Fruit fly (Drosophila melanogaster) whole organism, embryonic: ENCODE data around the gene Ttc26.
A peak's percentile ranks its signal among the peaks of the same experiment; 100 is the strongest.

ENCODE experiments used
- Atf-2 ChIP-seq: fragments of 200-800 bp; sonication (Bioruptor generic); optimal IDR thresholded peaks from 2 replicates; lab custom pipeline; 2016; ENCODE audit warnings: missing biosample characterization, missing genetic modification characterization
- B-H2 ChIP-seq: fragments of 200-800 bp; sonication (Bioruptor generic); optimal IDR thresholded peaks from 2 replicates; lab custom pipeline; 2018; ENCODE audit warnings: missing biosample characterization, mild to moderate bottlenecking, missing genetic modification characterization
- BEAF-32 ChIP-seq: fragments of 200-800 bp; sonication (Bioruptor generic); optimal IDR thresholded peaks from 3 replicates; lab custom pipeline; 2017; ENCODE audit warnings: missing biosample characterization, missing genetic modification characterization, mild to moderate bottlenecking, moderate library complexity, missing genetic modification reagents
- CG10366 ChIP-seq: fragments of 200-800 bp; sonication (Bioruptor generic); IDR thresholded peaks from 2 replicates; pipeline ENCODE4 v1.3.6; 2022; ENCODE audit warnings: missing biosample characterization, missing genetic modification characterization
- CG12391 ChIP-seq: fragments of 200-800 bp; sonication (Bioruptor generic); optimal IDR thresholded peaks from 3 replicates; lab custom pipeline; 2018; ENCODE audit warnings: missing biosample characterization, mild to moderate bottlenecking, missing genetic modification characterization, moderate library complexity
- CG13287 ChIP-seq: fragments of 200-800 bp; sonication (Bioruptor generic); IDR thresholded peaks from 2 replicates; pipeline ENCODE4 v1.3.6; 2022; ENCODE audit warnings: missing biosample characterization, missing genetic modification characterization; ENCODE audit not compliant: partially characterized antibody
- CG15601 ChIP-seq: fragments of 200-800 bp; sonication (Bioruptor generic); optimal IDR thresholded peaks from 3 replicates; lab custom pipeline; 2019; ENCODE audit warnings: missing biosample characterization, mild to moderate bottlenecking, missing genetic modification characterization, moderate library complexity
- CG15696 ChIP-seq: fragments of 200-800 bp; sonication (Bioruptor generic); optimal IDR thresholded peaks from 2 replicates; lab custom pipeline; 2019; ENCODE audit warnings: missing biosample characterization, mild to moderate bottlenecking, missing genetic modification characterization, moderate library complexity
- CG17328 ChIP-seq: fragments of 200-800 bp; sonication (Bioruptor generic); IDR thresholded peaks from 2 replicates; pipeline ENCODE4 v1.3.6; 2022; ENCODE audit warnings: missing biosample characterization, missing genetic modification characterization
- CG17385 ChIP-seq: fragments of 200-800 bp; sonication (Bioruptor generic); optimal IDR thresholded peaks from 3 replicates; lab custom pipeline; 2018; ENCODE audit warnings: missing biosample characterization, mild to moderate bottlenecking, missing genetic modification characterization
- CG1792 ChIP-seq: fragments of 200-800 bp; sonication (Bioruptor generic); optimal IDR thresholded peaks from 2 replicates; lab custom pipeline; 2016; ENCODE audit warnings: missing biosample characterization, missing genetic modification characterization
- CG2116 ChIP-seq: fragments of 200-800 bp; sonication (Bioruptor generic); optimal IDR thresholded peaks from 3 replicates; lab custom pipeline; 2018; ENCODE audit warnings: missing biosample characterization, mild to moderate bottlenecking, missing genetic modification characterization
- CG34224 ChIP-seq: fragments of 200-800 bp; sonication (Bioruptor generic); IDR thresholded peaks from 3 replicates; pipeline ENCODE4 v1.3.6; 2022; ENCODE audit warnings: missing biosample characterization, missing genetic modification characterization; ENCODE audit not compliant: partially characterized antibody
- CG3995 ChIP-seq: fragments of 200-800 bp; sonication (Bioruptor generic); optimal IDR thresholded peaks from 3 replicates; lab custom pipeline; 2016; ENCODE audit warnings: missing biosample characterization, missing genetic modification characterization
- CG4730 ChIP-seq: fragments of 200-800 bp; sonication (Bioruptor generic); IDR thresholded peaks from 2 replicates; pipeline ENCODE4 v1.3.6; 2022; ENCODE audit warnings: missing biosample characterization, missing genetic modification characterization
- CG6254 ChIP-seq: fragments of 200-800 bp; sonication (Bioruptor generic); optimal IDR thresholded peaks from 3 replicates; lab custom pipeline; 2017; ENCODE audit warnings: mild to moderate bottlenecking, missing biosample characterization, missing genetic modification reagents, missing genetic modification characterization
- CG6272 ChIP-seq: fragments of 200-800 bp; sonication (Bioruptor generic); IDR thresholded peaks from 2 replicates; pipeline ENCODE4 v1.3.6; 2022; ENCODE audit warnings: missing biosample characterization, missing genetic modification characterization
- CG8478 ChIP-seq: fragments of >200 bp; optimal IDR thresholded peaks from 2 replicates; lab custom pipeline; 2018
- Dref ChIP-seq: fragments of 200-800 bp; sonication (Bioruptor generic); IDR thresholded peaks from 2 replicates; pipeline ENCODE4 v1.3.6; 2022; ENCODE audit warnings: missing biosample characterization, missing genetic modification characterization
- Fer3 ChIP-seq: fragments of 200-800 bp; sonication (Bioruptor generic); optimal IDR thresholded peaks from 2 replicates; lab custom pipeline; 2018; ENCODE audit warnings: missing biosample characterization, mild to moderate bottlenecking, missing genetic modification characterization, moderate library complexity
- Gsc ChIP-seq: fragments of 200-800 bp; sonication (Bioruptor generic); IDR thresholded peaks from 2 replicates; pipeline ENCODE4 v1.3.6; 2022; ENCODE audit warnings: missing biosample characterization, missing genetic modification characterization
- H2.0 ChIP-seq: fragments of 200-800 bp; sonication (Bioruptor generic); IDR thresholded peaks from 2 replicates; pipeline ENCODE4 v1.3.6; 2022; ENCODE audit warnings: missing biosample characterization, missing genetic modification characterization
- HLH3B ChIP-seq: fragments of 200-800 bp; sonication (Bioruptor generic); IDR thresholded peaks from 2 replicates; pipeline ENCODE4 v1.3.6; 2022; ENCODE audit warnings: missing biosample characterization, missing genetic modification characterization
- Hey ChIP-seq: fragments of 200-800 bp; sonication (Bioruptor generic); optimal IDR thresholded peaks from 3 replicates; lab custom pipeline; 2018; ENCODE audit warnings: missing biosample characterization, mild to moderate bottlenecking, missing genetic modification characterization
- HmgZ ChIP-seq: fragments of 200-800 bp; sonication (Bioruptor generic); optimal IDR thresholded peaks from 2 replicates; lab custom pipeline; 2018; ENCODE audit warnings: missing biosample characterization, mild to moderate bottlenecking, missing genetic modification characterization
- Lpt ChIP-seq: fragments of >200 bp; optimal IDR thresholded peaks from 2 replicates; lab custom pipeline; 2018; ENCODE audit warnings: missing biosample characterization, missing genetic modification characterization
- MBD-R2 ChIP-seq: fragments of 200-800 bp; sonication (Bioruptor generic); IDR thresholded peaks from 2 replicates; pipeline ENCODE4 v1.3.6; 2022; ENCODE audit warnings: missing biosample characterization, missing genetic modification characterization
- Side ChIP-seq: fragments of 200-800 bp; sonication (Bioruptor generic); optimal IDR thresholded peaks from 2 replicates; lab custom pipeline; 2016; ENCODE audit warnings: missing biosample characterization, missing genetic modification characterization
- Sin3A ChIP-seq: fragments of >200 bp; optimal IDR thresholded peaks from 2 replicates; lab custom pipeline; 2018
- Ssrp ChIP-seq: fragments of 200-800 bp; sonication (Bioruptor generic); optimal IDR thresholded peaks from 2 replicates; lab custom pipeline; 2018; ENCODE audit warnings: missing biosample characterization, mild to moderate bottlenecking, missing genetic modification characterization, moderate library complexity
- bbx ChIP-seq: fragments of 200-800 bp; sonication (Bioruptor generic); IDR thresholded peaks from 2 replicates; pipeline ENCODE4 v1.3.6; 2022; ENCODE audit warnings: missing biosample characterization, missing genetic modification characterization; ENCODE audit not compliant: partially characterized antibody
- bigmax ChIP-seq: fragments of 200-800 bp; sonication (Bioruptor generic); optimal IDR thresholded peaks from 2 replicates; lab custom pipeline; 2018; ENCODE audit warnings: missing biosample characterization, mild to moderate bottlenecking, missing genetic modification characterization
- cad ChIP-seq: fragments of >200 bp; optimal IDR thresholded peaks from 2 replicates; lab custom pipeline; 2017; ENCODE audit warnings: missing biosample characterization, missing genetic modification characterization
- croc ChIP-seq: fragments of 200-800 bp; sonication (Bioruptor generic); conservative IDR thresholded peaks from 3 replicates; pipeline ENCODE4 v1.3.6; 2022; ENCODE audit warnings: missing biosample characterization, missing genetic modification characterization
- exex ChIP-seq: fragments of 200-800 bp; sonication (Bioruptor generic); optimal IDR thresholded peaks from 4 replicates; lab custom pipeline; 2018; ENCODE audit warnings: missing biosample characterization, mild to moderate bottlenecking, missing genetic modification characterization, moderate library complexity
- hkb ChIP-seq, 2 experiments: fragments of 200-800 bp in 1 of 2; fragments of >200 bp in 1 of 2; sonication (Bioruptor generic) in 1 of 2; IDR thresholded peaks in 1 of 2; optimal IDR thresholded peaks in 1 of 2; 2 replicates each; pipeline versions ENCODE4 v1.3.6 to Lab custom; 2017 to 2022; ENCODE audit warnings: missing biosample characterization in 1 of 2, missing genetic modification characterization in 1 of 2
- jing ChIP-seq: fragments of 200-800 bp; sonication (Bioruptor generic); optimal IDR thresholded peaks from 2 replicates; lab custom pipeline; 2018; ENCODE audit warnings: missing biosample characterization, mild to moderate bottlenecking, missing genetic modification characterization
- klu ChIP-seq: fragments of 200-800 bp; sonication (Bioruptor generic); IDR thresholded peaks from 2 replicates; pipeline ENCODE4 v1.3.6; 2022; ENCODE audit warnings: missing biosample characterization, missing genetic modification characterization
- lbe ChIP-seq: fragments of 200-800 bp; sonication (Bioruptor generic); optimal IDR thresholded peaks from 2 replicates; lab custom pipeline; 2016; ENCODE audit warnings: missing biosample characterization, mild to moderate bottlenecking, missing genetic modification characterization
- lilli ChIP-seq: fragments of 200-800 bp; sonication (Bioruptor generic); optimal IDR thresholded peaks from 3 replicates; lab custom pipeline; 2016; ENCODE audit warnings: missing biosample characterization, missing genetic modification characterization
- nmo ChIP-seq: fragments of 200-800 bp; sonication (Bioruptor generic); optimal IDR thresholded peaks from 2 replicates; lab custom pipeline; 2018; ENCODE audit warnings: missing biosample characterization, mild to moderate bottlenecking, missing genetic modification characterization, moderate library complexity
- oc ChIP-seq: fragments of 200-800 bp; sonication (Bioruptor generic); optimal IDR thresholded peaks from 2 replicates; lab custom pipeline; 2018; ENCODE audit warnings: missing biosample characterization, mild to moderate bottlenecking, missing genetic modification characterization, moderate library complexity
- odd ChIP-seq: fragments of 200-800 bp; sonication (Bioruptor generic); optimal IDR thresholded peaks from 2 replicates; lab custom pipeline; 2017; ENCODE audit warnings: missing biosample characterization, mild to moderate bottlenecking, missing genetic modification characterization
- otp ChIP-seq: fragments of 200-800 bp; sonication (Bioruptor generic); IDR thresholded peaks from 3 replicates; pipeline ENCODE4, ENCODE4 v1.3.6; 2022; ENCODE audit warnings: missing biosample characterization, missing genetic modification characterization
- prd ChIP-seq, 3 experiments: fragments of >200 bp in 2 of 3; fragments of 200-800 bp in 1 of 3; sonication (Bioruptor generic) in 1 of 3; optimal IDR thresholded peaks in 2 of 3; IDR thresholded peaks in 1 of 3; 2 replicates in 2 of 3; 3 replicates in 1 of 3; pipeline versions ENCODE4 v1.3.6 to Lab custom; 2017 to 2022; ENCODE audit warnings: missing biosample characterization in 1 of 3, missing genetic modification characterization in 1 of 3
- salm ChIP-seq: fragments of 200-800 bp; sonication (Bioruptor generic); optimal IDR thresholded peaks from 2 replicates; lab custom pipeline; 2018; ENCODE audit warnings: missing biosample characterization, mild to moderate bottlenecking, missing genetic modification characterization
- tio ChIP-seq: fragments of 200-800 bp; sonication (Bioruptor generic); optimal IDR thresholded peaks from 2 replicates; lab custom pipeline; 2017; ENCODE audit warnings: missing biosample characterization, missing genetic modification characterization, inconsistent platforms
- trem ChIP-seq: fragments of 200-800 bp; optimal IDR thresholded peaks from 3 replicates; lab custom pipeline; 2019; ENCODE audit warnings: missing biosample characterization, mild to moderate bottlenecking, missing genetic modification characterization, moderate library complexity
- tx ChIP-seq: fragments of 200-800 bp; sonication (Bioruptor generic); optimal IDR thresholded peaks from 2 replicates; lab custom pipeline; 2016; ENCODE audit warnings: missing biosample characterization, missing genetic modification characterization
- unc-4 ChIP-seq: fragments of 200-800 bp; sonication (Bioruptor generic); IDR thresholded peaks from 2 replicates; pipeline ENCODE4 v1.3.6; 2022; ENCODE audit warnings: missing biosample characterization, missing genetic modification characterization; ENCODE audit not compliant: partially characterized antibody
- unpg ChIP-seq: fragments of 200-800 bp; sonication (Bioruptor generic); optimal IDR thresholded peaks from 3 replicates; lab custom pipeline; 2018; ENCODE audit warnings: missing biosample characterization, mild to moderate bottlenecking, missing genetic modification characterization, moderate library complexity

Gene Ttc26

DNA sequence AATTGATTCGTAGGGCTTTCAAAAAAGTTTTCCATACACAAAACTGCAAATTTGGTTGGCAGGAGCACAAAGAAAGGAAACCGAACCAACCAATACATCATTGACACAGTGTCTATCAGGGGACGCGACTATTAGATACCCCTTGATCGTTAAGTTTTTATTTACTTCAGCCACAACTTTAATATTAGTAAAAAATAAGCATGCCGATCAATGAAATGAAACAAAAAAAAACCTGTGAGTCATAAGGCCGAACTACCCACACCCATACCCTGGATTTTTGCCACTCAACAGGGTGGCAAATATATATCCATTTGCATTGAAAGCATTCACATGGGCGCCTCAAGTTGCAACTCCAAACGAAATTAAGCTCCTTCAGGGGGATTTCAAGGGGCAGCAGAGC is 42.1 kb downstream of the Ttc26 start (continued):
- TF ChIP-seq unc-4 (no peak), bigmax (GFP tag; lab: Kevin White, UChicago) (no peak), MBD-R2 (GFP tag; lab: Robert Waterston, UW) (no peak), Gsc (no peak), CG15696 (tag; lab: Kevin White, UChicago) (no peak), cad (no peak), B-H2 (GFP tag; lab: Kevin White, UChicago) (no peak), H2.0 (GFP tag; lab: Robert Waterston, UW) (no peak), nmo (GFP tag; lab: Kevin White, UChicago) (no peak), HmgZ (tag; lab: Kevin White, UChicago) (no peak), Ssrp (no peak), Dref (GFP tag; lab: Robert Waterston, UW) (no peak), CG4730 (GFP tag; lab: Robert Waterston, UW) (0 out of 2 replicates have a peak, but pooled peaks have one; percentile 39), oc (tag; lab: Kevin White, UChicago) (no peak), tio (no peak), Atf-2 (no peak), tx (GFP tag; lab: Kevin White, UChicago) (no peak), CG12391 (tag; lab: Kevin White, UChicago) (no peak), klu (no peak), Sin3A (no peak), lbe (GFP tag; lab: Kevin White, UChicago) (no peak), CG2116 (GFP tag; lab: Kevin White, UChicago) (no peak), CG15601 (tag; lab: Kevin White, UChicago) (no peak), CG3995 (no peak), prd (optimal IDR thresholded peaks at IDR 0.05; lab: Kevin White, UChicago) (no peak), prd (GFP tag; IDR thresholded peaks at IDR 0.05; lab: Robert Waterston, UW) (peak; percentile 76; the same call in 2 of the 3 replicates), croc (no peak), lilli (GFP tag; lab: Kevin White, UChicago) (peak; percentile 28), salm (tag; lab: Kevin White, UChicago) (no peak), BEAF-32 (GFP tag; lab: Kevin White, UChicago) (no peak), jing (GFP tag; lab: Kevin White, UChicago) (no peak), trem (tag; lab: Kevin White, UChicago) (no peak), unpg (GFP tag; lab: Kevin White, UChicago) (no peak), odd (GFP tag; lab: Kevin White, UChicago) (no peak), CG17385 (no peak), otp (GFP tag; lab: Robert Waterston, UW) (no peak), CG13287 (GFP tag; lab: Robert Waterston, UW) (no peak), bbx (GFP tag; lab: Robert Waterston, UW) (no peak), CG8478 (lab: Kevin White, UChicago) (no peak), Side (peak; percentile 7), Lpt (no peak), CG6272 (no peak), Hey (tag; lab: Kevin White, UChicago) (no peak), exex (no peak), hkb (optimal IDR thresholded peaks at IDR 0.05; lab: Kevin White, UChicago) (no peak), hkb (GFP tag; IDR thresholded peaks at IDR 0.05; lab: Robert Waterston, UW) (no peak), CG6254 (GFP tag; lab: Kevin White, UChicago) (no peak), CG10366 (GFP tag; lab: Robert Waterston, UW) (peak; percentile 31; the same call in 1 of the 2 replicates), Fer3 (tag; lab: Kevin White, UChicago) (no peak), HLH3B (GFP tag; lab: Robert Waterston, UW) (no peak), CG34224 (GFP tag; lab: Robert Waterston, UW) (no peak), CG17328 (GFP tag; lab: Robert Waterston, UW) (peak; percentile 56), CG1792 (no peak)
